Fruit fly (Drosophila melanogaster) whole organism, larva: ENCODE measurements around the gene Obp18a.

ENCODE experiments used
- noc ChIP-seq: fragments of 200-800 bp; sonication (Bioruptor generic); optimal IDR thresholded peaks from 3 replicates; lab custom pipeline; 2019; ENCODE audit warnings: missing biosample characterization, mild to moderate bottlenecking, missing genetic modification characterization, moderate library complexity

Gene Obp18a

dm6 chrX:19144785-19145422 lies 9.2 kb upstream of the Obp18a start:
- TF ChIP-seq noc = no peak

- no peak for TF ChIP-seq noc
Observed at dm6 chrX:19127216-19127615, 8.5 kb downstream of the Obp18a start, which contains the start of gene tgy. Gene tgy, minus strand, starts transcription at chrX:19127316.

dm6 chrX:19124288-19124687 lies 11.4 kb downstream of the Obp18a start, which contains the start of gene CG15882:
Gene CG15882, minus strand, starts transcription at chrX:19124388.
- no peak for TF ChIP-seq noc

dm6 chrX:19120367-19120766 lies 15.3 kb downstream of the Obp18a start:
- no peak for TF ChIP-seq noc

dm6 chrX:19106842-19107557 lies 28.7 kb downstream of the Obp18a start:
- TF ChIP-seq noc = no peak

- no peak for TF ChIP-seq noc
Observed at dm6 chrX:19096179-19096578, 39.5 kb downstream of the Obp18a start.
